Worm (Caenorhabditis elegans): ENCODE data around the gene Y82E9BR.18.

Gene Y82E9BR.18

DNA sequence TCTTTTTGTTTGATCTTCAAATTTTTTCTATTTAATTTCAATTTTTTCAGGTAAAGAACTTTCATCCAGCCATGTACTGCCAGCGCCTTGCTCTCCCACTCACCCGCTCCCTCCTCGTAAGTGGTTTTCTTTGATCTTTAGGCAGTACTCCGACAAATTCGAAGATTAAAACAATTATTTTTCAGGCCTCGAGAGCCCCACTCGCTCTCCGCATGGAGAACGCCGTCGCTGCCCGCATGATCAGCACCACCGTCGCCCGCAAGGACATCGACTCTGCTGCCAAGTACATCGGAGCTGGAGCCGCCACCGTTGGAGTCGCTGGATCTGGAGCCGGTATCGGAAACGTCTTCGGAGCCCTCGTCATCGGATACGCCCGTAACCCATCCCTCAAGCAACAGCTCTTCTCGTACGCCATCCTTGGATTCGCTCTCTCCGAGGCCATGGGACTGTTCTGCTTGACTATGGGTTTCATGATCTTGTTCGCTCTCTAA is 64.1 kb downstream of the Y82E9BR.18 start, which contains the start of gene Y82E9BR.3:
TSS of gene Y82E9BR.3 (plus strand) at position 51 of the 491 bp plus-strand sequence.
- no peak for TF ChIP-seq snpc-1.1 (tag; optimal IDR thresholded peaks at IDR 0.05; ENCODE audit: insufficient read depth)
- no peak for TF ChIP-seq aptf-3 (GFP tag; IDR thresholded peaks at IDR 0.05)
- no peak for TF ChIP-seq hmg-20 (GFP tag; IDR thresholded peaks at IDR 0.05)
- no peak for TF ChIP-seq Y67H2A.10 (GFP tag; conservative IDR thresholded peaks at IDR 0.05)
- peak; percentile 93 for TF ChIP-seq egrh-3 (GFP tag; IDR thresholded peaks at IDR 0.05)
- no peak for TF ChIP-seq F49E8.2 (tag; optimal IDR thresholded peaks at IDR 0.05; ENCODE audit: insufficient read depth)
- no peak for TF ChIP-seq ztf-26 (tag; optimal IDR thresholded peaks at IDR 0.05)
- no peak for TF ChIP-seq egl-44 (GFP tag; IDR thresholded peaks at IDR 0.05)
- no peak for TF ChIP-seq T07F8.4 (tag; optimal IDR thresholded peaks at IDR 0.05)
- no peak for TF ChIP-seq madf-6 (GFP tag; IDR thresholded peaks at IDR 0.05)
- TF ChIP-seq madf-3 (GFP tag; IDR thresholded peaks at IDR 0.05): peak; percentile 79
- peak; percentile 9; the same call in 1 of the 2 replicates for TF ChIP-seq rcor-1 (GFP tag; IDR thresholded peaks at IDR 0.05)
- no peak for TF ChIP-seq zim-3 (tag; optimal IDR thresholded peaks at IDR 0.05)
- TF ChIP-seq ccch-3 (GFP tag; optimal IDR thresholded peaks at IDR 0.05): no peak
- no peak for TF ChIP-seq snpc-1.3 (tag; optimal IDR thresholded peaks at IDR 0.05; ENCODE audit: insufficient read depth)
- TF ChIP-seq nfyb-1 (GFP tag; IDR thresholded peaks at IDR 0.05): no peak
- TF ChIP-seq ceh-91 (GFP tag; IDR thresholded peaks at IDR 0.05): no peak
- TF ChIP-seq hmg-1.2 (GFP tag; IDR thresholded peaks at IDR 0.05): no peak
- peak; percentile 49; the same call in 1 of the 2 replicates for TF ChIP-seq F39B2.1 (GFP tag; IDR thresholded peaks at IDR 0.05)
- TF ChIP-seq unc-62 (GFP tag; optimal IDR thresholded peaks at IDR 0.05): no peak
- no peak for TF ChIP-seq attf-3 (GFP tag; conservative IDR thresholded peaks at IDR 0.05)
- TF ChIP-seq let-607 (tag; optimal IDR thresholded peaks at IDR 0.05): no peak
- no peak for TF ChIP-seq somi-1 (GFP tag; optimal IDR thresholded peaks at IDR 0.05)
- no peak for TF ChIP-seq lsl-1 (GFP tag; optimal IDR thresholded peaks at IDR 0.05)
- TF ChIP-seq B0035.1 (tag; optimal IDR thresholded peaks at IDR 0.05): no peak
- TF ChIP-seq zfh-2 (GFP tag; conservative IDR thresholded peaks at IDR 0.05): peak; percentile 87
- TF ChIP-seq ceh-40 (GFP tag; IDR thresholded peaks at IDR 0.05): 0 out of 2 replicates have a peak, but pooled peaks have one; percentile 3

DNA sequence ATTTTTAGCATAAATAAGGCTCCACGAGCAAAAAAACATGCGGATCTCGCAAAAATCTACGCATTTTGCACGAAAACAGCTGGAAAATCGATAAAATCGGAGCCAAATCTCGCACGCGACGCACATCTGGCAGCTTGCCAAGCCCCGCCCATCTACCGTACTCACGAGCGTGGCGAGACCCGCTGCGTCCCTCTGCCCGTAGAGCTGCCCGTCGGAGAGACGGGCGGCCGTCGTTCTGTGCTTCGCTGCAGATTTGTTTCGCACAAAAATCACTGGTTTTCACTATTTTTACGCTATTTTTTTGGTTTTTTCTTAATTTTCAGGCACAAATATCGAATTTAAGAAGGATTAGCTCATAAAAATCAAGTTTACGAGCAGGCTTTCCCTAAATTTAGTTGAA is 64.6 kb downstream of the Y82E9BR.18 start:
- TF ChIP-seq ztf-25 (GFP tag; IDR thresholded peaks at IDR 0.05): no peak
- TF ChIP-seq mes-4 (tag; optimal IDR thresholded peaks at IDR 0.05): no peak
- no peak for TF ChIP-seq ztf-6 (GFP tag; IDR thresholded peaks at IDR 0.05)
- TF ChIP-seq Y79H2A.3 (GFP tag; conservative IDR thresholded peaks at IDR 0.05): no peak
- peak; percentile 56 for TF ChIP-seq atf-7 (tag; optimal IDR thresholded peaks at IDR 0.05)
- TF ChIP-seq ceh-40 (GFP tag; IDR thresholded peaks at IDR 0.05): no peak
- TF ChIP-seq hlh-12 (tag; optimal IDR thresholded peaks at IDR 0.05): no peak
- no peak for TF ChIP-seq lag-1 (GFP tag; IDR thresholded peaks at IDR 0.05)
- TF ChIP-seq lir-1 (GFP tag; conservative IDR thresholded peaks at IDR 0.05): 0 out of 2 replicates have a peak, but pooled peaks have one; percentile 36
- TF ChIP-seq sea-2 (GFP tag; IDR thresholded peaks at IDR 0.05): no peak
- peak; percentile 62 for TF ChIP-seq nhr-80 (tag; optimal IDR thresholded peaks at IDR 0.05)
- TF ChIP-seq madf-6 (GFP tag; IDR thresholded peaks at IDR 0.05): peak; percentile 72
- TF ChIP-seq rec-8 (tag; optimal IDR thresholded peaks at IDR 0.05): no peak
- TF ChIP-seq F52B5.7 (tag; optimal IDR thresholded peaks at IDR 0.05): no peak
- TF ChIP-seq Y53G8AR.9 (GFP tag; conservative IDR thresholded peaks at IDR 0.05): peak; percentile 86
- TF ChIP-seq attf-6 (GFP tag; IDR thresholded peaks at IDR 0.05): no peak
- no peak for TF ChIP-seq ztf-3 (GFP tag; optimal IDR thresholded peaks at IDR 0.05)
- TF ChIP-seq unc-130 (GFP tag; optimal IDR thresholded peaks at IDR 0.05): peak; percentile 34
- no peak for TF ChIP-seq nfya-2 (GFP tag; IDR thresholded peaks at IDR 0.05)
- TF ChIP-seq cebp-1 (GFP tag; IDR thresholded peaks at IDR 0.05): no peak
- peak; percentile 75 for TF ChIP-seq cebp-1 (tag; optimal IDR thresholded peaks at IDR 0.05)
- TF ChIP-seq athp-1 (tag; optimal IDR thresholded peaks at IDR 0.05): peak; percentile 6
- no peak for TF ChIP-seq hrde-1 (tag; optimal IDR thresholded peaks at IDR 0.05; ENCODE audit: borderline replicate concordance)

All from whole organism, young adult.